Worm (Caenorhabditis elegans) whole organism, L1 larva: ENCODE data around the gene T10G3.1.
A peak's percentile ranks its signal among the peaks of the same experiment; 100 is the strongest.

Experiments used
- jun-1 ChIP-seq: fragments of 150-350 bp; optimal IDR thresholded peaks from 2 replicates; lab custom pipeline; 2014; ENCODE audit warnings: missing biosample characterization, missing genetic modification reagents, missing genetic modification characterization
- lin-13 ChIP-seq: fragments of 150-350 bp; optimal IDR thresholded peaks from 2 replicates; lab custom pipeline; 2014; ENCODE audit warnings: missing biosample characterization, missing genetic modification reagents, missing genetic modification characterization
- lsy-2 ChIP-seq, 2 experiments: fragments of 150-350 bp; optimal IDR thresholded peaks; 2 replicates each; lab custom pipeline; 2014; ENCODE audit warnings: missing biosample characterization in 2 of 2, missing genetic modification characterization in 2 of 2
- nhr-71 ChIP-seq: sonication (generic microtip); optimal IDR thresholded peaks from 2 replicates; lab custom pipeline; 2016; ENCODE audit warnings: mild to moderate bottlenecking, missing genetic modification characterization, moderate library complexity, missing compliant biosample characterization
- nhr-77 ChIP-seq: fragments of 150-350 bp; optimal IDR thresholded peaks from 2 replicates; lab custom pipeline; 2014; ENCODE audit warnings: missing biosample characterization, missing genetic modification characterization
- pqm-1 ChIP-seq: sonication (generic microtip); optimal IDR thresholded peaks from 3 replicates; lab custom pipeline; 2017; ENCODE audit warnings: missing biosample characterization, missing genetic modification characterization
- tbx-2 ChIP-seq: sonication (generic microtip); optimal IDR thresholded peaks from 2 replicates; lab custom pipeline; 2016; ENCODE audit warnings: missing genetic modification characterization, missing compliant biosample characterization
- unc-62 ChIP-seq: fragments of 150-350 bp; optimal IDR thresholded peaks from 2 replicates; lab custom pipeline; 2014; ENCODE audit warnings: missing biosample characterization, missing genetic modification reagents, missing genetic modification characterization

DNA sequence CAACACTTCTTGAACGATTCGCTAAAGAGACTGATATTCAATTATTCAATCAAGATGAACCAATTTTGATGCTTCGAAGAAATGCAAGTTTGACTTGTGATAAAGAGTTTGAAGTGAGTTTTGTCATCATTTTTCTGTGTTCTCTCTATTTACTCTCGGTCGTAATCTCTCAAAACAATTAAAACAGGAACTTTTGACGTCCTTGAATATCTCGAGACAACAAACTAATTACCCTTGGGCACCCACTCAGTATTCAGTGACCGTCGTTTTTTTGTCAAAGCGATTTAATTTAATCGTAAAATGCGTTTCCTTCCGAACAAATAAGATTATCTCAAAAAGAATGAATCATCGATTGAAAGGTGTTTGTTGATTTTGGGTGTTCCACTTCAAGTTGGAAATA, 9.4 kb downstream of the T10G3.1 start:
- TF ChIP-seq nhr-77 (tag; lab: Kevin White, UChicago), result no peak
- no peak for TF ChIP-seq jun-1 (tag; lab: Kevin White, UChicago)
- TF ChIP-seq tbx-2 (tag; lab: Kevin White, UChicago), result no peak
- no peak for TF ChIP-seq unc-62
- no peak for TF ChIP-seq lin-13 (GFP tag; lab: Kevin White, UChicago)
- no peak for TF ChIP-seq pqm-1
- TF ChIP-seq lsy-2 (tag; optimal IDR thresholded peaks at IDR 0.05; lab: Kevin White, UChicago), result peak in 1 of 2 experiments; percentile 8
- TF ChIP-seq nhr-71 (tag; lab: Kevin White, UChicago), result peak; percentile 20
